Fruit fly (Drosophila melanogaster) whole organism, larva: Measurements from ENCODE around the gene CG11342.

Experiments used
- noc ChIP-seq: fragments of 200-800 bp; sonication (Bioruptor generic); optimal IDR thresholded peaks from 3 replicates; lab custom pipeline; 2019; ENCODE audit warnings: missing biosample characterization, mild to moderate bottlenecking, missing genetic modification characterization, moderate library complexity

CG11342 gene

dm6 chr3L:4348072-4348471 lies 19.2 kb downstream of the CG11342 start:
- no peak for TF ChIP-seq noc (tag; lab: Kevin White, UChicago)

DNA sequence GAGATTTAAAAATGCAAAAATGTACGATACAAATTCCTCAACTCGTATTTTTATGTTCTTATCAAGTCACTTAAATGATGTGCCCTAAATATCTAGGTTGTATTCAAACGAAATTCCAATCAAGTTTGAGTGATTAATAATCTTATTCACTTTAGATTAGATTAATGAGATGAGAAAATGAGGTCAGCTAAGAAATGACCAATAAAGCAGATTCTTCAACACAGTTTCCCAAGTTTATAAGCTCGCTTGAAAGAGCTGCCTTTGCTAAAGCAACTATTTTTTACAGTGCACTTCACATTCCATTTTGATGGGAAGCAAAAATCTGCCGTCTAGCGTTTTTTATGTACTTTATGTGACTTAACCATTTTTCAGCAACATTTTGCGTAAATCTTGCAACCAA lies 20.9 kb downstream of the CG11342 start:
- no peak for TF ChIP-seq noc (tag; lab: Kevin White, UChicago)

dm6 chr3L:4341078-4341477 lies 26.2 kb downstream of the CG11342 start:
- TF ChIP-seq noc (tag; lab: Kevin White, UChicago), result no peak

DNA sequence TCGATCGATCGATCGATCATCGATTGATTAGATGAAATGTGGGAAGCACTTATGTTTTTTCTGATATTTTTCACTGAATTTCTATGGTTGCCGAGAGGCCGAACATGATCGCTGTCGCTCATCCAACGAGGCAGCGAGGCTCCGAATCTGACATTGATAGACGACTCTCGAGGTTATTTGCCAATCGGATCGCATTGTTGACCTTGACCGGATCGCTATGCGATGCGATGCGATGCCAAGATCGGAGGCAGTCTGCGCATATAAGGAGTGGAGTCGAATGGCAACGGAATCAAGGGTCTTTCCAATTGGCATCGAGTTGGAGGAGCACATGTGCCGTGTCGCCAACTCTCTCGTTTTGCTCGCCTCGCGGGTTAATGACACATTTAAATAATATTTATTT lies 27.0 kb downstream of the CG11342 start:
- no peak for TF ChIP-seq noc (tag; lab: Kevin White, UChicago)

dm6 chr3L:4339525-4339924 lies 27.7 kb downstream of the CG11342 start:
- no peak for TF ChIP-seq noc (tag; lab: Kevin White, UChicago)

- TF ChIP-seq noc (tag; lab: Kevin White, UChicago), result no peak
These were observed 30.7 kb downstream of the CG11342 start for dm6 chr3L:4336588-4336987.

dm6 chr3L:4328048-4328447 lies 39.2 kb downstream of the CG11342 start:
- no peak for TF ChIP-seq noc (tag; lab: Kevin White, UChicago)

- TF ChIP-seq noc (tag; lab: Kevin White, UChicago), result no peak
These were observed 45.1 kb downstream of the CG11342 start, which contains the start of gene CG15014 for dm6 chr3L:4322032-4322617. Gene CG15014 (minus strand): TSS chr3L:4322259.

DNA sequence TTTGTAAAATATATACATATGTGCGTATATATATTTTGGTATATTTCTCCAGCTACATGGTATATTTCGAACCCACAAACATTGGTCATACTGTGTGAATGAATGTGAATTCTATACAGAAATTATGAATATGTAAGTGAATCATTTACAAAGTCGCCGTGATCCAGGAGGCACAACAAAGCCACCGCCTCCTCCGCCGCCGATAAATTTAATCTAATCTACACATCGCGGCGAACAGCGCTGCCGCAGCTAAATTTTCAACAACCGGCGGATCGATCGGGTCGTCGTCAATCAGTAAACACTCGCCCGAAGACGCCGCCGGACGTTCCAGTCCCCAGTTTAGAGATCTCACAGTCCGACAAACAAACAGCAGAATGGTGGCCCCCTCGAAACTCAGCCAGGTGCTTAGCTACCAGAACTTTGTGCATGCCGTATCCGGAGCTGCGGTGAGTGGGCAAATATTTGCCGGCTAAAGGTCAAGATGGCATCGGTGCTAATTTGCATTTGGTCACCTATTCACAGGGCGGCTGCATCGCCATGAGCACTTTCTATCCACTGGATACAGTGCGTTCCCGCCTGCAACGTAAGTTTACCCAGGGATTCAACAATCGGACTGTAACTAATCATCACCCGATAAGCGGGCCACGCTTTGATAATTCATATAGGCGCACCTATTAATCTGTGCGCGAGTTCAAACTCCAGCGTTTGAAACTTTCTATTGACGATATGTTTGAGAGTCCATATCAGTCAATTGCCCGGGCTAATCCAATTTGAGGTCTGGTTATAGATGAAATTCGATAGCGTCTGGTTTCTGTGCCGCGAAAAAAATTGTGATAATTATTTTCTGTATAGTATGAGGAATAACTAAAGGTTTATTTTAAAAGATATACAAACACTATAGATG lies 48.3 kb downstream of the CG11342 start, which contains the start of gene PMP34:
Gene PMP34 (plus strand): TSS at position 79 of the 904 bp plus-strand sequence.
- no peak for TF ChIP-seq noc (tag; lab: Kevin White, UChicago)
